Fruit fly (Drosophila melanogaster) whole organism, prepupa: Measurements from ENCODE around the gene Fit1.
A peak's percentile ranks its signal among the peaks of the same experiment; 100 is the strongest.

ENCODE experiments used
- Blimp-1 ChIP-seq: fragments of 200-800 bp; sonication (Bioruptor generic); optimal IDR thresholded peaks from 3 replicates; lab custom pipeline; 2017; ENCODE audit warnings: missing biosample characterization, missing genetic modification characterization, mild to moderate bottlenecking, moderate library complexity, missing genetic modification reagents
- CG10631 ChIP-seq: fragments of 200-800 bp; sonication (Bioruptor generic); optimal IDR thresholded peaks from 2 replicates; lab custom pipeline; 2016; ENCODE audit warnings: missing biosample characterization, missing genetic modification characterization
- CG10669 ChIP-seq: fragments of 200-800 bp; sonication (Bioruptor generic); optimal IDR thresholded peaks from 3 replicates; lab custom pipeline; 2018; ENCODE audit warnings: missing biosample characterization, mild to moderate bottlenecking, missing genetic modification characterization, moderate library complexity
- CG11294 ChIP-seq: fragments of 200-800 bp; sonication (Bioruptor generic); IDR thresholded peaks from 2 replicates; pipeline ENCODE4 v1.3.6; 2022; ENCODE audit warnings: missing biosample characterization, missing genetic modification characterization
- CG11762 ChIP-seq: fragments of 200-800 bp; sonication (Bioruptor generic); optimal IDR thresholded peaks from 3 replicates; lab custom pipeline; 2016; ENCODE audit warnings: missing biosample characterization, missing genetic modification characterization; ENCODE audit not compliant: insufficient read depth
- CG11902 ChIP-seq: fragments of 200-800 bp; sonication (Bioruptor generic); optimal IDR thresholded peaks from 3 replicates; lab custom pipeline; 2016; ENCODE audit warnings: missing biosample characterization, missing genetic modification characterization
- CG15336 ChIP-seq: fragments of 200-800 bp; sonication (Bioruptor generic); IDR thresholded peaks from 2 replicates; pipeline ENCODE4 v1.3.6; 2022; ENCODE audit warnings: missing biosample characterization, missing genetic modification characterization
- CG1621 ChIP-seq: fragments of 200-800 bp; sonication (Bioruptor generic); optimal IDR thresholded peaks from 3 replicates; lab custom pipeline; 2018; ENCODE audit warnings: missing biosample characterization, mild to moderate bottlenecking, missing genetic modification characterization
- CG16779 ChIP-seq: fragments of 200-800 bp; sonication (Bioruptor generic); optimal IDR thresholded peaks from 3 replicates; lab custom pipeline; 2017; ENCODE audit warnings: missing biosample characterization, mild to moderate bottlenecking, missing genetic modification characterization
- CG31627 ChIP-seq: fragments of 200-800 bp; sonication (Bioruptor generic); optimal IDR thresholded peaks from 3 replicates; lab custom pipeline; 2016; ENCODE audit warnings: missing biosample characterization, missing genetic modification characterization
- CG32006 ChIP-seq: fragments of 200-800 bp; sonication (Bioruptor generic); optimal IDR thresholded peaks from 3 replicates; lab custom pipeline; 2017; ENCODE audit warnings: missing biosample characterization, mild to moderate bottlenecking, missing genetic modification characterization
- CG34406 ChIP-seq: fragments of 200-800 bp; sonication (Bioruptor generic); optimal IDR thresholded peaks from 3 replicates; lab custom pipeline; 2016; ENCODE audit warnings: missing biosample characterization, missing genetic modification characterization
- CG3919 ChIP-seq: fragments of 200-800 bp; sonication (Bioruptor generic); optimal IDR thresholded peaks from 3 replicates; lab custom pipeline; 2016; ENCODE audit warnings: missing biosample characterization, missing genetic modification characterization
- CG4318 ChIP-seq: fragments of 200-800 bp; sonication (Bioruptor generic); optimal IDR thresholded peaks from 3 replicates; lab custom pipeline; 2017; ENCODE audit warnings: missing biosample characterization, mild to moderate bottlenecking, missing genetic modification characterization
- CG6163 ChIP-seq: fragments of 200-800 bp; sonication (Bioruptor generic); IDR thresholded peaks from 3 replicates; pipeline ENCODE4 v1.3.6; 2022; ENCODE audit warnings: missing biosample characterization, missing genetic modification characterization
- CG6276 ChIP-seq: fragments of 200-800 bp; sonication (Bioruptor generic); optimal IDR thresholded peaks from 2 replicates; lab custom pipeline; 2017; ENCODE audit warnings: missing biosample characterization, mild to moderate bottlenecking, missing genetic modification characterization
- CG6792 ChIP-seq: fragments of 200-800 bp; sonication (Bioruptor generic); optimal IDR thresholded peaks from 3 replicates; lab custom pipeline; 2016; ENCODE audit warnings: missing biosample characterization, missing genetic modification characterization
- CG6808 ChIP-seq: fragments of 200-800 bp; sonication (Bioruptor generic); optimal IDR thresholded peaks from 3 replicates; lab custom pipeline; 2017; ENCODE audit warnings: missing biosample characterization, missing genetic modification characterization, mild to moderate bottlenecking, moderate library complexity, missing genetic modification reagents
- CG6854 ChIP-seq: fragments of 200-800 bp; sonication (Bioruptor generic); optimal IDR thresholded peaks from 2 replicates; lab custom pipeline; 2017; ENCODE audit warnings: missing biosample characterization, mild to moderate bottlenecking, missing genetic modification characterization
- CG7368 ChIP-seq: fragments of 200-800 bp; sonication (Bioruptor generic); optimal IDR thresholded peaks from 3 replicates; lab custom pipeline; 2016; ENCODE audit warnings: missing biosample characterization, missing genetic modification characterization
- CG8119 ChIP-seq: fragments of 200-800 bp; sonication (Bioruptor generic); IDR thresholded peaks from 3 replicates; pipeline ENCODE4 v1.3.6; 2022; ENCODE audit warnings: missing biosample characterization, missing genetic modification characterization
- CG8319 ChIP-seq: fragments of 200-800 bp; sonication (Bioruptor generic); optimal IDR thresholded peaks from 3 replicates; lab custom pipeline; 2016; ENCODE audit warnings: missing biosample characterization, missing genetic modification characterization
- CG8632 ChIP-seq: fragments of 200-800 bp; sonication (Bioruptor generic); optimal IDR thresholded peaks from 3 replicates; lab custom pipeline; 2016; ENCODE audit warnings: missing biosample characterization, missing genetic modification characterization
- CG9139 ChIP-seq: fragments of 200-800 bp; sonication (Bioruptor generic); optimal IDR thresholded peaks from 3 replicates; lab custom pipeline; 2017; ENCODE audit warnings: missing biosample characterization, mild to moderate bottlenecking, missing genetic modification characterization
- Eip93F ChIP-seq: fragments of 200-800 bp; sonication (Bioruptor generic); optimal IDR thresholded peaks from 2 replicates; lab custom pipeline; 2016; ENCODE audit warnings: missing biosample characterization, mild to moderate bottlenecking, missing genetic modification characterization
- Ets96B ChIP-seq: fragments of 200-800 bp; optimal IDR thresholded peaks from 2 replicates; lab custom pipeline; 2019; ENCODE audit warnings: missing biosample characterization, mild to moderate bottlenecking, missing genetic modification characterization, moderate library complexity
- Hr38 ChIP-seq: sonication (Bioruptor generic); optimal IDR thresholded peaks from 2 replicates; lab custom pipeline; 2016; ENCODE audit warnings: missing biosample characterization, missing genetic modification characterization
- Hr39 ChIP-seq: fragments of 200-800 bp; sonication (Bioruptor generic); optimal IDR thresholded peaks from 2 replicates; lab custom pipeline; 2016; ENCODE audit warnings: missing biosample characterization, missing genetic modification characterization
- Lpt ChIP-seq: fragments of 200-800 bp; sonication (Bioruptor generic); optimal IDR thresholded peaks from 3 replicates; lab custom pipeline; 2016; ENCODE audit warnings: missing biosample characterization, missing genetic modification characterization
- Met ChIP-seq: fragments of 200-800 bp; sonication (Bioruptor generic); optimal IDR thresholded peaks from 3 replicates; lab custom pipeline; 2016; ENCODE audit warnings: missing biosample characterization, missing genetic modification characterization
- OdsH ChIP-seq: fragments of 200-800 bp; sonication (Bioruptor generic); optimal IDR thresholded peaks from 3 replicates; lab custom pipeline; 2016; ENCODE audit warnings: missing biosample characterization, missing genetic modification characterization
- Smox ChIP-seq: fragments of 200-800 bp; sonication (Bioruptor generic); optimal IDR thresholded peaks from 3 replicates; lab custom pipeline; 2016; ENCODE audit warnings: missing biosample characterization, missing genetic modification characterization
- Sox102F ChIP-seq: fragments of 200-800 bp; sonication (Bioruptor generic); optimal IDR thresholded peaks from 2 replicates; lab custom pipeline; 2016; ENCODE audit warnings: missing biosample characterization, mild to moderate bottlenecking, missing genetic modification characterization
- Sox14 ChIP-seq: fragments of 200-800 bp; sonication (Bioruptor generic); optimal IDR thresholded peaks from 3 replicates; lab custom pipeline; 2016; ENCODE audit warnings: missing biosample characterization, missing genetic modification characterization
- Sox15 ChIP-seq: fragments of 200-800 bp; sonication (Bioruptor generic); optimal IDR thresholded peaks from 3 replicates; lab custom pipeline; 2016; ENCODE audit warnings: missing biosample characterization, missing genetic modification characterization
- acj6 ChIP-seq: fragments of 200-800 bp; sonication (Bioruptor generic); optimal IDR thresholded peaks from 3 replicates; lab custom pipeline; 2016; ENCODE audit warnings: missing biosample characterization, missing genetic modification characterization
- cyc ChIP-seq: fragments of 200-800 bp; sonication (Bioruptor generic); optimal IDR thresholded peaks from 3 replicates; lab custom pipeline; 2016; ENCODE audit warnings: missing biosample characterization, missing genetic modification characterization
- dsx ChIP-seq: fragments of 200-800 bp; optimal IDR thresholded peaks from 3 replicates; lab custom pipeline; 2019; ENCODE audit warnings: missing biosample characterization, mild to moderate bottlenecking, missing genetic modification characterization, moderate library complexity; ENCODE audit not compliant: poor library complexity, severe bottlenecking
- eg ChIP-seq: fragments of 200-800 bp; sonication (Bioruptor generic); IDR thresholded peaks from 3 replicates; pipeline ENCODE4 v1.3.6; 2022; ENCODE audit warnings: missing biosample characterization, missing genetic modification characterization
- esn ChIP-seq: fragments of 200-800 bp; sonication (Bioruptor generic); optimal IDR thresholded peaks from 2 replicates; lab custom pipeline; 2016; ENCODE audit warnings: missing biosample characterization, mild to moderate bottlenecking, missing genetic modification characterization, moderate library complexity
- fd85E ChIP-seq: fragments of 200-800 bp; sonication (Bioruptor generic); optimal IDR thresholded peaks from 3 replicates; lab custom pipeline; 2016; ENCODE audit warnings: missing biosample characterization, missing genetic modification characterization
- lz ChIP-seq: fragments of 200-800 bp; sonication (Bioruptor generic); optimal IDR thresholded peaks from 3 replicates; lab custom pipeline; 2016; ENCODE audit warnings: missing biosample characterization, missing genetic modification characterization
- net ChIP-seq: fragments of 200-800 bp; sonication (Bioruptor generic); optimal IDR thresholded peaks from 3 replicates; lab custom pipeline; 2016; ENCODE audit warnings: missing biosample characterization, missing genetic modification characterization
- pdm3 ChIP-seq: fragments of 200-800 bp; sonication (Bioruptor generic); optimal IDR thresholded peaks from 3 replicates; lab custom pipeline; 2016; ENCODE audit warnings: missing biosample characterization, missing genetic modification characterization
- salr ChIP-seq, 2 experiments: fragments of 200-800 bp; sonication (Bioruptor generic); optimal IDR thresholded peaks; 3 replicates each; lab custom pipeline; 2016 to 2018; ENCODE audit warnings: missing biosample characterization in 2 of 2, missing genetic modification characterization in 2 of 2, mild to moderate bottlenecking in 1 of 2
- spab ChIP-seq: fragments of 200-800 bp; sonication (Bioruptor generic); optimal IDR thresholded peaks from 2 replicates; lab custom pipeline; 2017; ENCODE audit warnings: missing biosample characterization, mild to moderate bottlenecking, missing genetic modification characterization, missing genetic modification reagents
- ss ChIP-seq, 2 experiments: fragments of 200-800 bp; sonication (Bioruptor generic); optimal IDR thresholded peaks; 2 replicates in 1 of 2; 3 replicates in 1 of 2; lab custom pipeline; 2017 to 2018; ENCODE audit warnings: mild to moderate bottlenecking in 2 of 2, missing biosample characterization in 2 of 2, missing genetic modification characterization in 2 of 2, moderate library complexity in 1 of 2
- svp ChIP-seq: fragments of 200-800 bp; sonication (Bioruptor generic); peaks from one replicate; lab custom pipeline; 2016; ENCODE audit warnings: missing biosample characterization, missing genetic modification characterization
- vri ChIP-seq: fragments of 200-800 bp; sonication (Bioruptor generic); optimal IDR thresholded peaks from 3 replicates; lab custom pipeline; 2016; ENCODE audit warnings: missing biosample characterization, mild to moderate bottlenecking, missing genetic modification characterization

Fit1 gene

dm6 chr3L:4145229-4145628 is 41.9 kb downstream of the Fit1 start:
- TF ChIP-seq svp (GFP tag; lab: Kevin White, UChicago) (no peak), acj6 (GFP tag; lab: Kevin White, UChicago) (no peak), CG8119 (GFP tag; lab: Robert Waterston, UW) (no peak), Smox (GFP tag; lab: Kevin White, UChicago) (no peak), CG34406 (GFP tag; lab: Kevin White, UChicago) (no peak), ss (GFP tag; optimal IDR thresholded peaks at IDR 0.05; lab: Kevin White, UChicago) (no peak), CG16779 (tag; lab: Kevin White, UChicago) (no peak), net (no peak), CG15336 (GFP tag; lab: Robert Waterston, UW) (no peak), CG7368 (GFP tag; lab: Kevin White, UChicago) (no peak)

- TF ChIP-seq dsx (no peak), CG3919 (GFP tag; lab: Kevin White, UChicago) (no peak), eg (GFP tag; lab: Robert Waterston, UW) (no peak), Sox102F (GFP tag; lab: Kevin White, UChicago) (no peak), Sox15 (GFP tag; lab: Kevin White, UChicago) (no peak), CG11762 (GFP tag; lab: Kevin White, UChicago) (no peak), CG34406 (GFP tag; lab: Kevin White, UChicago) (no peak), CG4318 (no peak), CG9139 (GFP tag; lab: Kevin White, UChicago) (peak; percentile 2), esn (GFP tag; lab: Kevin White, UChicago) (no peak), Ets96B (tag; lab: Kevin White, UChicago) (no peak), CG1621 (tag; lab: Kevin White, UChicago) (peak; percentile 57), fd85E (no peak), CG11294 (GFP tag; lab: Robert Waterston, UW) (no peak), Met (GFP tag; lab: Kevin White, UChicago) (no peak), CG32006 (no peak), CG7368 (GFP tag; lab: Kevin White, UChicago) (no peak), CG31627 (no peak), CG6792 (GFP tag; lab: Kevin White, UChicago) (no peak), salr (GFP tag; optimal IDR thresholded peaks at IDR 0.05; lab: Kevin White, UChicago) (no peak), ss (GFP tag; optimal IDR thresholded peaks at IDR 0.05; lab: Kevin White, UChicago) (peak; percentile 19 to 44), CG6854 (GFP tag; lab: Kevin White, UChicago) (no peak), Smox (GFP tag; lab: Kevin White, UChicago) (no peak), CG8119 (GFP tag; lab: Robert Waterston, UW) (no peak), CG10669 (GFP tag; lab: Kevin White, UChicago) (no peak), CG6276 (GFP tag; lab: Kevin White, UChicago) (no peak), vri (no peak), lz (GFP tag; lab: Kevin White, UChicago) (no peak), Hr39 (no peak), CG8632 (no peak), CG6163 (GFP tag; lab: Robert Waterston, UW) (peak; percentile 35; the same call in 1 of the 3 replicates), CG11902 (GFP tag; lab: Kevin White, UChicago) (no peak), cyc (GFP tag; lab: Kevin White, UChicago) (no peak), Blimp-1 (GFP tag; lab: Kevin White, UChicago) (no peak), Sox14 (GFP tag; lab: Kevin White, UChicago) (no peak), pdm3 (GFP tag; lab: Kevin White, UChicago) (no peak), Eip93F (GFP tag; lab: Kevin White, UChicago) (no peak), CG8319 (GFP tag; lab: Kevin White, UChicago) (no peak), CG10631 (GFP tag; lab: Kevin White, UChicago) (no peak), spab (GFP tag; lab: Kevin White, UChicago) (no peak), CG6808 (no peak), OdsH (GFP tag; lab: Kevin White, UChicago) (no peak), Hr38 (GFP tag; lab: Kevin White, UChicago) (no peak), Lpt (GFP tag; lab: Kevin White, UChicago) (no peak)
Measured at dm6 chr3L:4148406-4148975, 45.1 kb downstream of the Fit1 start, which contains the start of gene CG1299. Gene CG1299, plus strand, starts transcription at chr3L:4148696.
